Worm (Caenorhabditis elegans): ENCODE measurements around the gene lido-13.

lido-13 gene

DNA sequence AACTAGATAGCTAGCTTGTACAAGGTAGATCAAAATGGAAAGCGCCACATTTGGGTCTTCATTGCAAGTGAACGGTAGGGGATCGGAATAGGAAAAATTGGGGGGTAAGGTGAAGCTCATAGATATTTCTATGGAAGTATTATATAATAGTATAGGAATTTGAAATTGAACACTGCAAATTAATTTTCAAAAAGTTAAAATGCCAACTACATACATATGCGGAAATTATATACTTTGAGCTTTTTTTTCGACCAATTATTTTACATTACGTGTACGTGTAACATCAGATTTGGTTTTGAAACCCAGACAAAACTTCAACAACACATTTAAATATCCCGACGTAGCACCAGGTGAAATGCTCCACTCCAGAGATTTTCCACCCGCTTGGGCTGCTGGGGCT lies 41.9 kb upstream of the lido-13 start, which contains the start of gene srg-23:
TSS of gene srg-23 (minus strand) at position 101 of the 400 bp plus-strand sequence.
- TF ChIP-seq egl-27 (tag; optimal IDR thresholded peaks at IDR 0.05): no peak
- TF ChIP-seq daf-12 (tag; optimal IDR thresholded peaks at IDR 0.05): no peak
- no peak for TF ChIP-seq Y48G9A.11 (GFP tag; IDR thresholded peaks at IDR 0.05)
- no peak for TF ChIP-seq pha-4 (GFP tag; IDR thresholded peaks at IDR 0.05)
- no peak for TF ChIP-seq pha-4 (tag; optimal IDR thresholded peaks at IDR 0.05)
- no peak for TF ChIP-seq ceh-28 (tag; optimal IDR thresholded peaks at IDR 0.05)
- no peak for TF ChIP-seq dmd-6 (GFP tag; IDR thresholded peaks at IDR 0.05)
- no peak for TF ChIP-seq madf-5 (GFP tag; IDR thresholded peaks at IDR 0.05)
- TF ChIP-seq F37D6.2 (tag; optimal IDR thresholded peaks at IDR 0.05): no peak
- no peak for TF ChIP-seq arid-1 (GFP tag; conservative IDR thresholded peaks at IDR 0.05)
- no peak for TF ChIP-seq madf-9 (GFP tag; conservative IDR thresholded peaks at IDR 0.05)
- TF ChIP-seq nhr-48 (tag; optimal IDR thresholded peaks at IDR 0.05): no peak
- no peak for TF ChIP-seq daf-16 (GFP tag; optimal IDR thresholded peaks at IDR 0.05)
- TF ChIP-seq daf-16 (tag; optimal IDR thresholded peaks at IDR 0.05): no peak
- no peak for TF ChIP-seq skn-1 (tag; optimal IDR thresholded peaks at IDR 0.05)
- TF ChIP-seq sdz-12 (GFP tag; optimal IDR thresholded peaks at IDR 0.05): no peak
- TF ChIP-seq daf-19 (GFP tag; conservative IDR thresholded peaks at IDR 0.05): no peak
- no peak for TF ChIP-seq lin-13 (GFP tag; optimal IDR thresholded peaks at IDR 0.05)
- no peak for TF ChIP-seq ceh-44 (GFP tag; IDR thresholded peaks at IDR 0.05)
- TF ChIP-seq ZK546.5 (tag; optimal IDR thresholded peaks at IDR 0.05): no peak

DNA sequence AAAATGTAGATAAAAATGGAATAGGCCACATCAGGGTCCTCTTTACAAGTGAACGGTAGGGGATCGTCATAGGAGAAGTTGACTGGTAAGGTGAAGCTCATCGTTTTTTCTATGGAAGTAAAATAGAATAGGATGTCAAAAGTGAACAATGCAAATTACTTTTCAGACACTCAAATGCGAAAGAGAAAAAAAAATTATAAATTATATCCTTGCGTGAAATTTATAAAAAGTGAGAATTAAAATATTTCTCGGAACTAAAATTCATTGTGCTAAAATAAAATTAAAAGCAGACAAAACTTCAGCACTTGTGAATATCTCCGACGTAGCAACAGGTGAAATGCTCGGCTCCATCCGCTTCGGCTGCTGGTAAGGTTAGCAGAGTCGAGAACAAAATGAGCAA lies 39.2 kb upstream of the lido-13 start, which contains the start of gene srg-22:
TSS of gene srg-22 (minus strand) at position 101 of the 400 bp plus-strand sequence.
- no peak for TF ChIP-seq F10B5.3 (tag; optimal IDR thresholded peaks at IDR 0.05)
- no peak for TF ChIP-seq mes-2 (tag; optimal IDR thresholded peaks at IDR 0.05; ENCODE audit: poor library complexity, severe bottlenecking)
- no peak for TF ChIP-seq Y105C5A.15 (GFP tag; IDR thresholded peaks at IDR 0.05)
- TF ChIP-seq dve-1 (tag; optimal IDR thresholded peaks at IDR 0.05; ENCODE audit: insufficient read depth): no peak
- no peak for TF ChIP-seq mep-1 (tag; optimal IDR thresholded peaks at IDR 0.05)
- no peak for TF ChIP-seq zfp-2 (tag; optimal IDR thresholded peaks at IDR 0.05)

DNA sequence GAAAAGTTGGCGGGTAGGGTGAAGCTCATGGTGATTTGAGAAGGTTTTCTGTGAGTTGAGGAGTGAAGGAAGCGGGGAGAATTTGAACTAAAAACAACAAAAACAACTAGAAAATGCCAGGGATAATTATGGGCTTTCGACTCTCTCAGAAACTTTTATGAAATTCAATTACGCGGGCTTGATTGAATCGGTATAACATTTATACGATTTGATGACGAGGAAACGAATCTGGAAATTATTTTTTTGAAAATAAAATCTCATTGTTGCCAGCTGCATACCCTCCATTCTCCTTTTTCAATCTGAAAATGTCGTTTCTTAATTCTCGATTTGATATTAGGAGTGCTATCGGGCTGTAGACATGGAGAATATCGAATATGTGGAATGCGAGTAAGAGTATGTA lies 37.1 kb upstream of the lido-13 start, which contains the start of gene srg-21:
TSS of gene srg-21 (minus strand) at position 101 of the 400 bp plus-strand sequence.
- no peak for TF ChIP-seq gei-8 (GFP tag; optimal IDR thresholded peaks at IDR 0.05)
- no peak for TF ChIP-seq nhr-6 (tag; optimal IDR thresholded peaks at IDR 0.05)
- TF ChIP-seq daf-12 (tag; optimal IDR thresholded peaks at IDR 0.05): no peak
- no peak for TF ChIP-seq saeg-2 (GFP tag; IDR thresholded peaks at IDR 0.05)
- no peak for TF ChIP-seq set-16 (GFP tag; IDR thresholded peaks at IDR 0.05)
- TF ChIP-seq snpc-4 (tag; optimal IDR thresholded peaks at IDR 0.05): no peak
- no peak for TF ChIP-seq ama-1 (optimal IDR thresholded peaks at IDR 0.05)
- TF ChIP-seq F49E8.2 (tag; optimal IDR thresholded peaks at IDR 0.05; ENCODE audit: borderline replicate concordance): no peak
- no peak for TF ChIP-seq hif-1 (tag; optimal IDR thresholded peaks at IDR 0.05)
- TF ChIP-seq jun-1 (tag; optimal IDR thresholded peaks at IDR 0.05): no peak
- no peak for TF ChIP-seq unc-39 (tag; optimal IDR thresholded peaks at IDR 0.05)
- TF ChIP-seq lin-39 (tag; optimal IDR thresholded peaks at IDR 0.05): no peak
- no peak for TF ChIP-seq ZK337.2 (GFP tag; IDR thresholded peaks at IDR 0.05)
- TF ChIP-seq lin-15B (tag; optimal IDR thresholded peaks at IDR 0.05): no peak
- TF ChIP-seq Y105C5A.15 (GFP tag; IDR thresholded peaks at IDR 0.05): no peak
- TF ChIP-seq aha-1 (tag): no peak
- TF ChIP-seq fkh-10 (GFP tag; optimal IDR thresholded peaks at IDR 0.05): no peak
- no peak for TF ChIP-seq fos-1 (tag; optimal IDR thresholded peaks at IDR 0.05)
- no peak for TF ChIP-seq Y48G9A.11 (GFP tag; IDR thresholded peaks at IDR 0.05)

Data from whole organism, L4 larva.